Fruit fly (Drosophila melanogaster) whole organism, embryonic: ENCODE measurements around the gene barr.
A peak's percentile ranks its signal among the peaks of the same experiment; 100 is the strongest.

Experiments used
- Ada2b ChIP-seq: fragments of 200-800 bp; sonication (Bioruptor generic); IDR thresholded peaks from 2 replicates; pipeline ENCODE4 v1.3.6; 2022; ENCODE audit warnings: missing biosample characterization, missing genetic modification characterization
- CG11560 ChIP-seq: fragments of 200-800 bp; sonication (Bioruptor generic); IDR thresholded peaks from 3 replicates; pipeline ENCODE4 v1.3.6; 2022; ENCODE audit warnings: missing biosample characterization, missing genetic modification characterization
- CG12155 ChIP-seq: fragments of 200-800 bp; sonication (Bioruptor generic); optimal IDR thresholded peaks from 3 replicates; lab custom pipeline; 2016; ENCODE audit warnings: missing biosample characterization, missing genetic modification characterization
- CG12299 ChIP-seq: fragments of 200-800 bp; sonication (Bioruptor generic); optimal IDR thresholded peaks from 2 replicates; lab custom pipeline; 2018; ENCODE audit warnings: missing biosample characterization, mild to moderate bottlenecking, missing genetic modification characterization
- CG15479 ChIP-seq: fragments of 200-800 bp; sonication (Bioruptor generic); optimal IDR thresholded peaks from 3 replicates; lab custom pipeline; 2019; ENCODE audit warnings: missing biosample characterization, mild to moderate bottlenecking, missing genetic modification characterization, moderate library complexity
- CG1792 ChIP-seq: fragments of 200-800 bp; sonication (Bioruptor generic); optimal IDR thresholded peaks from 2 replicates; lab custom pipeline; 2016; ENCODE audit warnings: missing biosample characterization, missing genetic modification characterization
- CG2120 ChIP-seq: fragments of 200-800 bp; sonication (Bioruptor generic); optimal IDR thresholded peaks from 3 replicates; lab custom pipeline; 2016; ENCODE audit warnings: missing biosample characterization, missing genetic modification characterization
- CG2202 ChIP-seq: fragments of 200-800 bp; sonication (Bioruptor generic); optimal IDR thresholded peaks from 2 replicates; lab custom pipeline; 2018; ENCODE audit warnings: missing biosample characterization, mild to moderate bottlenecking, missing genetic modification characterization
- CG3281 ChIP-seq: fragments of 200-800 bp; sonication (Bioruptor generic); optimal IDR thresholded peaks from 3 replicates; lab custom pipeline; 2017; ENCODE audit warnings: missing biosample characterization, mild to moderate bottlenecking, missing genetic modification characterization
- CG6254 ChIP-seq: fragments of 200-800 bp; sonication (Bioruptor generic); optimal IDR thresholded peaks from 3 replicates; lab custom pipeline; 2017; ENCODE audit warnings: mild to moderate bottlenecking, missing biosample characterization, missing genetic modification reagents, missing genetic modification characterization
- CG6689 ChIP-seq: fragments of 200-800 bp; sonication (Bioruptor generic); IDR thresholded peaks from 2 replicates; pipeline ENCODE4 v1.3.6; 2022; ENCODE audit warnings: missing biosample characterization, missing genetic modification characterization
- CG7556 ChIP-seq: fragments of 200-800 bp; sonication (Bioruptor generic); optimal IDR thresholded peaks from 2 replicates; lab custom pipeline; 2017; ENCODE audit warnings: missing biosample characterization, mild to moderate bottlenecking, missing genetic modification characterization
- CG7928 ChIP-seq: fragments of 200-800 bp; sonication (Bioruptor generic); optimal IDR thresholded peaks from 2 replicates; lab custom pipeline; 2017; ENCODE audit warnings: missing biosample characterization, mild to moderate bottlenecking, missing genetic modification characterization
- CG8089 ChIP-seq: fragments of 200-800 bp; sonication (Bioruptor generic); optimal IDR thresholded peaks from 3 replicates; lab custom pipeline; 2016; ENCODE audit warnings: missing biosample characterization, missing genetic modification characterization
- CG8924 ChIP-seq: fragments of 200-800 bp; optimal IDR thresholded peaks from 3 replicates; lab custom pipeline; 2019; ENCODE audit warnings: missing biosample characterization, mild to moderate bottlenecking, missing genetic modification characterization, moderate library complexity
- Camta ChIP-seq: fragments of 200-800 bp; sonication (Bioruptor generic); optimal IDR thresholded peaks from 2 replicates; lab custom pipeline; 2016; ENCODE audit warnings: missing biosample characterization, missing genetic modification characterization
- Dad ChIP-seq: fragments of 200-800 bp; sonication (Bioruptor generic); optimal IDR thresholded peaks from 3 replicates; lab custom pipeline; 2016; ENCODE audit warnings: missing biosample characterization, missing genetic modification characterization
- Dfd ChIP-seq, 2 experiments: fragments of >200 bp; optimal IDR thresholded peaks; 2 replicates each; lab custom pipeline; 2017; ENCODE audit warnings: missing biosample characterization in 2 of 2, missing genetic modification characterization in 2 of 2
- E2f2 ChIP-seq: fragments of 200-800 bp; sonication (Bioruptor generic); IDR thresholded peaks from 2 replicates; pipeline ENCODE4 v1.3.6; 2022; ENCODE audit warnings: missing biosample characterization, missing genetic modification characterization
- GATAe ChIP-seq: fragments of 200-800 bp; sonication (Bioruptor generic); conservative IDR thresholded peaks from 2 replicates; pipeline ENCODE4 v1.3.6; 2022; ENCODE audit warnings: missing biosample characterization, missing genetic modification characterization
- HLH4C ChIP-seq: fragments of 200-800 bp; sonication (Bioruptor generic); IDR thresholded peaks from 3 replicates; pipeline ENCODE4 v1.3.6; 2022; ENCODE audit warnings: missing biosample characterization, missing genetic modification characterization; ENCODE audit not compliant: partially characterized antibody
- Hand ChIP-seq: fragments of 200-800 bp; sonication (Bioruptor generic); optimal IDR thresholded peaks from 2 replicates; lab custom pipeline; 2017; ENCODE audit warnings: mild to moderate bottlenecking, missing biosample characterization, missing genetic modification reagents, missing genetic modification characterization
- NFAT ChIP-seq: fragments of 200-800 bp; sonication (Bioruptor generic); IDR thresholded peaks from 2 replicates; pipeline ENCODE4 v1.3.6; 2022; ENCODE audit warnings: missing biosample characterization, missing genetic modification characterization
- NfI ChIP-seq: fragments of 200-800 bp; sonication (Bioruptor generic); optimal IDR thresholded peaks from 3 replicates; lab custom pipeline; 2018; ENCODE audit warnings: missing biosample characterization, mild to moderate bottlenecking, missing genetic modification characterization, moderate library complexity
- Oaz ChIP-seq: fragments of 200-800 bp; sonication (Bioruptor generic); IDR thresholded peaks from 2 replicates; pipeline ENCODE4 v1.3.6; 2022; ENCODE audit warnings: missing biosample characterization, missing genetic modification characterization
- Opbp ChIP-seq: fragments of 200-800 bp; sonication (Bioruptor generic); IDR thresholded peaks from 3 replicates; pipeline ENCODE4 v1.3.6; 2022; ENCODE audit warnings: missing biosample characterization, missing genetic modification characterization; ENCODE audit not compliant: partially characterized antibody
- Ptx1 ChIP-seq: fragments of 200-800 bp; sonication (Bioruptor generic); IDR thresholded peaks from 2 replicates; pipeline ENCODE4 v1.3.6; 2022; ENCODE audit warnings: missing biosample characterization, missing genetic modification characterization
- Side ChIP-seq: fragments of 200-800 bp; sonication (Bioruptor generic); optimal IDR thresholded peaks from 2 replicates; lab custom pipeline; 2016; ENCODE audit warnings: missing biosample characterization, missing genetic modification characterization
- Sin3A ChIP-seq: fragments of >200 bp; optimal IDR thresholded peaks from 2 replicates; lab custom pipeline; 2018
- bowl ChIP-seq: fragments of 200-800 bp; sonication (Bioruptor generic); IDR thresholded peaks from 2 replicates; pipeline ENCODE4 v1.3.6; 2022; ENCODE audit warnings: missing biosample characterization, missing genetic modification characterization
- btn ChIP-seq: fragments of 200-800 bp; sonication (Bioruptor generic); optimal IDR thresholded peaks from 2 replicates; lab custom pipeline; 2016; ENCODE audit warnings: missing biosample characterization, missing genetic modification characterization
- caup ChIP-seq: fragments of 200-800 bp; sonication (Bioruptor generic); optimal IDR thresholded peaks from 3 replicates; lab custom pipeline; 2017; ENCODE audit warnings: missing biosample characterization, mild to moderate bottlenecking, missing genetic modification characterization, moderate library complexity; ENCODE audit not compliant: severe bottlenecking
- crc ChIP-seq: fragments of 200-800 bp; sonication (Bioruptor generic); optimal IDR thresholded peaks from 2 replicates; lab custom pipeline; 2016; ENCODE audit warnings: missing biosample characterization, missing genetic modification characterization
- dimm ChIP-seq: fragments of 200-800 bp; sonication (Bioruptor generic); IDR thresholded peaks from 2 replicates; pipeline ENCODE4 v1.3.6; 2022; ENCODE audit warnings: missing biosample characterization, missing genetic modification characterization
- dmrt99B ChIP-seq: fragments of 200-800 bp; sonication (Bioruptor generic); optimal IDR thresholded peaks from 2 replicates; lab custom pipeline; 2018; ENCODE audit warnings: missing biosample characterization, mild to moderate bottlenecking, missing genetic modification characterization, moderate library complexity
- exex ChIP-seq: fragments of 200-800 bp; sonication (Bioruptor generic); optimal IDR thresholded peaks from 4 replicates; lab custom pipeline; 2018; ENCODE audit warnings: missing biosample characterization, mild to moderate bottlenecking, missing genetic modification characterization, moderate library complexity
- gcm ChIP-seq: fragments of 200-800 bp; sonication (Bioruptor generic); optimal IDR thresholded peaks from 2 replicates; lab custom pipeline; 2019; ENCODE audit warnings: missing biosample characterization, mild to moderate bottlenecking, missing genetic modification characterization, moderate library complexity
- grn ChIP-seq: fragments of 200-800 bp; sonication (Bioruptor generic); optimal IDR thresholded peaks from 3 replicates; lab custom pipeline; 2017; ENCODE audit warnings: missing biosample characterization, missing genetic modification characterization
- hkb ChIP-seq, 2 experiments: fragments of 200-800 bp in 1 of 2; fragments of >200 bp in 1 of 2; sonication (Bioruptor generic) in 1 of 2; IDR thresholded peaks in 1 of 2; optimal IDR thresholded peaks in 1 of 2; 2 replicates each; pipeline versions ENCODE4 v1.3.6 to Lab custom; 2017 to 2022; ENCODE audit warnings: missing biosample characterization in 1 of 2, missing genetic modification characterization in 1 of 2
- insv ChIP-seq, 2 experiments: fragments of 200-800 bp; sonication (Bioruptor generic); optimal IDR thresholded peaks; 3 replicates each; lab custom pipeline; 2016 to 2018; ENCODE audit warnings: missing biosample characterization in 2 of 2, missing genetic modification characterization in 2 of 2
- lab ChIP-seq: fragments of 200-800 bp; sonication (Bioruptor generic); optimal IDR thresholded peaks from 3 replicates; lab custom pipeline; 2017; ENCODE audit warnings: missing biosample characterization, missing genetic modification characterization, mild to moderate bottlenecking, moderate library complexity, missing genetic modification reagents
- oc ChIP-seq: fragments of 200-800 bp; sonication (Bioruptor generic); optimal IDR thresholded peaks from 2 replicates; lab custom pipeline; 2018; ENCODE audit warnings: missing biosample characterization, mild to moderate bottlenecking, missing genetic modification characterization, moderate library complexity
- odd ChIP-seq: fragments of 200-800 bp; sonication (Bioruptor generic); optimal IDR thresholded peaks from 2 replicates; lab custom pipeline; 2017; ENCODE audit warnings: missing biosample characterization, mild to moderate bottlenecking, missing genetic modification characterization
- rib ChIP-seq: fragments of 200-800 bp; sonication (Bioruptor generic); IDR thresholded peaks from 2 replicates; pipeline ENCODE4 v1.3.6; 2022; ENCODE audit warnings: missing biosample characterization, missing genetic modification characterization
- scrt ChIP-seq: fragments of 200-800 bp; sonication (Bioruptor generic); optimal IDR thresholded peaks from 2 replicates; lab custom pipeline; 2018; ENCODE audit warnings: missing biosample characterization, mild to moderate bottlenecking, missing genetic modification characterization, moderate library complexity
- slou ChIP-seq: fragments of 200-800 bp; sonication (Bioruptor generic); optimal IDR thresholded peaks from 3 replicates; lab custom pipeline; 2016; ENCODE audit warnings: missing biosample characterization, missing genetic modification characterization
- unpg ChIP-seq: fragments of 200-800 bp; sonication (Bioruptor generic); optimal IDR thresholded peaks from 3 replicates; lab custom pipeline; 2018; ENCODE audit warnings: missing biosample characterization, mild to moderate bottlenecking, missing genetic modification characterization, moderate library complexity
- usp ChIP-seq: fragments of >200 bp; optimal IDR thresholded peaks from 2 replicates; lab custom pipeline; 2017; ENCODE audit warnings: missing biosample characterization, missing genetic modification characterization
- zen ChIP-seq: fragments of 200-800 bp; sonication (Bioruptor generic); optimal IDR thresholded peaks from 3 replicates; lab custom pipeline; 2018; ENCODE audit warnings: missing biosample characterization, mild to moderate bottlenecking, missing genetic modification characterization, moderate library complexity

barr gene

dm6 chr2L:20077423-20078401 lies 16.5 kb upstream of the barr start (continued):
- TF ChIP-seq CG8089 (GFP tag; lab: Kevin White, UChicago) (no peak), CG6689 (no peak), CG8924 (tag; lab: Kevin White, UChicago) (peak; percentile 12), CG6254 (GFP tag; lab: Kevin White, UChicago) (peak; percentile 5), btn (GFP tag; lab: Kevin White, UChicago) (no peak), usp (GFP tag; lab: Kevin White, UChicago) (no peak), slou (GFP tag; lab: Kevin White, UChicago) (no peak), dimm (GFP tag; lab: Robert Waterston, UW) (no peak), gcm (GFP tag; lab: Kevin White, UChicago) (no peak), CG7556 (no peak), NfI (no peak), E2f2 (GFP tag; lab: Robert Waterston, UW) (no peak), Sin3A (lab: Kevin White, UChicago) (no peak), HLH4C (GFP tag; lab: Robert Waterston, UW) (no peak), Camta (no peak), Hand (no peak), scrt (GFP tag; lab: Kevin White, UChicago) (no peak), Ptx1 (GFP tag; lab: Robert Waterston, UW) (no peak), Side (no peak), unpg (GFP tag; lab: Kevin White, UChicago) (no peak), zen (no peak), Dfd (GFP tag; optimal IDR thresholded peaks at IDR 0.05; lab: Kevin White, UChicago) (no peak), CG12155 (GFP tag; lab: Kevin White, UChicago) (no peak), exex (tag; lab: Kevin White, UChicago) (peak; percentile 94), odd (GFP tag; lab: Kevin White, UChicago) (peak; percentile 27), CG3281 (GFP tag; lab: Kevin White, UChicago) (no peak), CG2120 (GFP tag; lab: Kevin White, UChicago) (no peak), Oaz (GFP tag; lab: Robert Waterston, UW) (no peak), CG2202 (no peak), caup (GFP tag; lab: Kevin White, UChicago) (no peak), CG7928 (GFP tag; lab: Kevin White, UChicago) (no peak), lab (GFP tag; lab: Kevin White, UChicago) (peak; percentile 42), crc (GFP tag; lab: Kevin White, UChicago) (no peak), CG15479 (peak; percentile 10), bowl (GFP tag; lab: Robert Waterston, UW) (no peak), CG1792 (GFP tag; lab: Kevin White, UChicago) (no peak), Dad (no peak), CG12299 (tag; lab: Kevin White, UChicago) (no peak), GATAe (GFP tag; lab: Robert Waterston, UW) (peak; percentile 74), insv (GFP tag; optimal IDR thresholded peaks at IDR 0.05; lab: Kevin White, UChicago) (no peak), NFAT (no peak), CG11560 (tag; lab: Robert Waterston, UW) (no peak), dmrt99B (tag; lab: Kevin White, UChicago) (no peak), Opbp (GFP tag; lab: Robert Waterston, UW) (no peak), rib (no peak), hkb (optimal IDR thresholded peaks at IDR 0.05; lab: Kevin White, UChicago) (no peak), hkb (GFP tag; IDR thresholded peaks at IDR 0.05; lab: Robert Waterston, UW) (no peak), grn (peak; percentile 95), Ada2b (GFP tag; lab: Robert Waterston, UW) (no peak), oc (no peak)
